Worm (Caenorhabditis elegans) whole organism, L3 larva: Measurements from ENCODE around the gene T27A10.6.

Experiments
- R02D3.7 ChIP-seq: fragments of 150-350 bp; optimal IDR thresholded peaks from 2 replicates; lab custom pipeline; 2014; ENCODE audit warnings: missing biosample characterization, missing genetic modification characterization
- ZK546.5 ChIP-seq: sonication (generic microtip); optimal IDR thresholded peaks from 2 replicates; lab custom pipeline; 2017; ENCODE audit warnings: missing biosample characterization, missing genetic modification characterization
- aly-2 ChIP-seq: fragments of 150-350 bp; optimal IDR thresholded peaks from 2 replicates; lab custom pipeline; 2014; ENCODE audit warnings: missing biosample characterization, missing genetic modification characterization
- ama-1 ChIP-seq: fragments of 150-350 bp; optimal IDR thresholded peaks from 2 replicates; lab custom pipeline; 2018
- ceh-16 ChIP-seq: sonication (generic microtip); optimal IDR thresholded peaks from 2 replicates; lab custom pipeline; 2017; ENCODE audit warnings: missing biosample characterization, missing genetic modification characterization
- ceh-28 ChIP-seq: fragments of 150-350 bp; optimal IDR thresholded peaks from 2 replicates; lab custom pipeline; 2014; ENCODE audit warnings: missing biosample characterization, missing genetic modification reagents, missing genetic modification characterization
- ceh-82 ChIP-seq: fragments of 150-350 bp; optimal IDR thresholded peaks from 2 replicates; lab custom pipeline; 2014; ENCODE audit warnings: missing biosample characterization, missing genetic modification characterization
- ceh-9 ChIP-seq: sonication (generic microtip); optimal IDR thresholded peaks from 2 replicates; lab custom pipeline; 2018; ENCODE audit warnings: missing biosample characterization, missing genetic modification characterization
- daf-12 ChIP-seq: fragments of 150-350 bp; optimal IDR thresholded peaks from 2 replicates; lab custom pipeline; 2014; ENCODE audit warnings: missing biosample characterization, missing genetic modification reagents, missing genetic modification characterization
- egl-27 ChIP-seq: sonication (generic microtip); optimal IDR thresholded peaks from 4 replicates; lab custom pipeline; 2017; ENCODE audit warnings: missing biosample characterization, missing genetic modification reagents, missing genetic modification characterization
- egl-5 ChIP-seq: fragments of 150-350 bp; optimal IDR thresholded peaks from 2 replicates; lab custom pipeline; 2017; ENCODE audit warnings: missing biosample characterization, missing genetic modification reagents, missing genetic modification characterization, inconsistent platforms
- elt-1 ChIP-seq: fragments of 150-350 bp; optimal IDR thresholded peaks from 2 replicates; lab custom pipeline; 2014; ENCODE audit warnings: missing biosample characterization, missing genetic modification characterization
- elt-2 ChIP-seq: sonication (generic microtip); optimal IDR thresholded peaks from 2 replicates; lab custom pipeline; 2016; ENCODE audit warnings: missing genetic modification reagents, mild to moderate bottlenecking, missing genetic modification characterization, missing compliant biosample characterization
- elt-3 ChIP-seq, 3 experiments: fragments of 150-350 bp in 1 of 3; sonication (generic microtip) in 2 of 3; optimal IDR thresholded peaks; 2 replicates in 2 of 3; 4 replicates in 1 of 3; lab custom pipeline; 2014 to 2017; ENCODE audit warnings: missing biosample characterization in 3 of 3, missing genetic modification characterization in 3 of 3
- eor-1 ChIP-seq, 2 experiments: fragments of 150-350 bp; optimal IDR thresholded peaks; 2 replicates each; lab custom pipeline; 2014 to 2018; ENCODE audit warnings: missing biosample characterization in 2 of 2, missing genetic modification characterization in 2 of 2
- fkh-10 ChIP-seq: sonication (generic microtip); optimal IDR thresholded peaks from 2 replicates; lab custom pipeline; 2017; ENCODE audit warnings: missing biosample characterization, missing genetic modification reagents, missing genetic modification characterization
- fkh-2 ChIP-seq: fragments of 150-350 bp; optimal IDR thresholded peaks from 2 replicates; lab custom pipeline; 2014; ENCODE audit warnings: missing biosample characterization, missing genetic modification reagents, missing genetic modification characterization
- fos-1 ChIP-seq: fragments of 150-350 bp; optimal IDR thresholded peaks from 2 replicates; lab custom pipeline; 2014; ENCODE audit warnings: missing biosample characterization, missing genetic modification characterization
- hmg-11 ChIP-seq: sonication (generic microtip); optimal IDR thresholded peaks from 2 replicates; lab custom pipeline; 2016; ENCODE audit warnings: missing genetic modification characterization, missing compliant biosample characterization
- jun-1 ChIP-seq: fragments of 150-350 bp; optimal IDR thresholded peaks from 2 replicates; lab custom pipeline; 2014; ENCODE audit warnings: missing biosample characterization, missing genetic modification reagents, missing genetic modification characterization
- lin-15B ChIP-seq: fragments of 150-350 bp; optimal IDR thresholded peaks from 2 replicates; lab custom pipeline; 2014; ENCODE audit warnings: missing biosample characterization, missing genetic modification characterization
- lin-39 ChIP-seq: fragments of 150-350 bp; optimal IDR thresholded peaks from 2 replicates; lab custom pipeline; 2018; ENCODE audit warnings: missing biosample characterization, missing genetic modification reagents, missing genetic modification characterization
- lsy-12 ChIP-seq: sonication (generic microtip); optimal IDR thresholded peaks from 2 replicates; lab custom pipeline; 2016; ENCODE audit warnings: mild to moderate bottlenecking, missing genetic modification characterization, missing compliant biosample characterization
- mdl-1 ChIP-seq: fragments of 150-350 bp; optimal IDR thresholded peaks from 2 replicates; lab custom pipeline; 2014; ENCODE audit warnings: missing biosample characterization, missing genetic modification characterization
- mml-1 ChIP-seq: fragments of 150-350 bp; sonication (generic microtip); optimal IDR thresholded peaks from 3 replicates; lab custom pipeline; 2014; ENCODE audit warnings: missing biosample characterization, missing genetic modification characterization
- nfya-1 ChIP-seq: sonication (generic microtip); optimal IDR thresholded peaks from 2 replicates; lab custom pipeline; 2017; ENCODE audit warnings: missing genetic modification characterization, mild to moderate bottlenecking, missing compliant biosample characterization, antibody characterized with exemption, moderate library complexity; ENCODE audit not compliant: insufficient read depth
- nhr-12 ChIP-seq: fragments of 150-350 bp; optimal IDR thresholded peaks from 2 replicates; lab custom pipeline; 2014; ENCODE audit warnings: missing biosample characterization, missing genetic modification characterization
- nhr-23 ChIP-seq: fragments of 150-350 bp; optimal IDR thresholded peaks from 2 replicates; lab custom pipeline; 2014; ENCODE audit warnings: missing biosample characterization, missing genetic modification reagents, missing genetic modification characterization
- nhr-237 ChIP-seq: fragments of 150-350 bp; optimal IDR thresholded peaks from 2 replicates; lab custom pipeline; 2014; ENCODE audit warnings: missing biosample characterization, missing genetic modification characterization
- nhr-25 ChIP-seq: sonication (generic microtip); optimal IDR thresholded peaks from 2 replicates; lab custom pipeline; 2017; ENCODE audit warnings: missing biosample characterization, missing genetic modification characterization
- nhr-28 ChIP-seq: fragments of 150-350 bp; optimal IDR thresholded peaks from 2 replicates; lab custom pipeline; 2014; ENCODE audit warnings: missing biosample characterization, missing genetic modification characterization
- nhr-43 ChIP-seq: sonication (generic microtip); optimal IDR thresholded peaks from 2 replicates; lab custom pipeline; 2016; ENCODE audit warnings: mild to moderate bottlenecking, missing genetic modification characterization, missing compliant biosample characterization; ENCODE audit not compliant: poor library complexity, severe bottlenecking
- nhr-67 ChIP-seq: fragments of 150-350 bp; optimal IDR thresholded peaks from 2 replicates; lab custom pipeline; 2014; ENCODE audit warnings: missing biosample characterization, missing genetic modification characterization
- nhr-76 ChIP-seq: fragments of 150-350 bp; sonication (generic microtip); optimal IDR thresholded peaks from 5 replicates; lab custom pipeline; 2014; ENCODE audit warnings: missing biosample characterization, missing genetic modification characterization
- nhr-77 ChIP-seq: fragments of 150-350 bp; optimal IDR thresholded peaks from 2 replicates; lab custom pipeline; 2014; ENCODE audit warnings: missing biosample characterization, missing genetic modification characterization
- pha-4 ChIP-seq: fragments of 150-350 bp; optimal IDR thresholded peaks from 2 replicates; lab custom pipeline; 2014; ENCODE audit warnings: missing biosample characterization, missing genetic modification reagents, missing genetic modification characterization
- sea-2 ChIP-seq: fragments of 150-350 bp; sonication (generic microtip); optimal IDR thresholded peaks from 4 replicates; lab custom pipeline; 2014; ENCODE audit warnings: missing biosample characterization, missing genetic modification reagents, missing genetic modification characterization
- skn-1 ChIP-seq: fragments of 150-350 bp; optimal IDR thresholded peaks from 2 replicates; lab custom pipeline; 2014; ENCODE audit warnings: missing biosample characterization, missing genetic modification characterization
- snpc-4 ChIP-seq: fragments of 150-350 bp; optimal IDR thresholded peaks from 2 replicates; lab custom pipeline; 2014; ENCODE audit warnings: missing biosample characterization, missing genetic modification characterization
- unc-39 ChIP-seq: sonication (generic microtip); optimal IDR thresholded peaks from 4 replicates; lab custom pipeline; 2017; ENCODE audit warnings: missing biosample characterization, missing genetic modification characterization
- unc-62 ChIP-seq: fragments of 150-350 bp; sonication (generic microtip); optimal IDR thresholded peaks from 4 replicates; lab custom pipeline; 2014; ENCODE audit warnings: missing biosample characterization, missing genetic modification reagents, missing genetic modification characterization
- zag-1 ChIP-seq: fragments of 150-350 bp; optimal IDR thresholded peaks from 2 replicates; lab custom pipeline; 2014; ENCODE audit warnings: missing biosample characterization, missing genetic modification characterization
- ztf-4 ChIP-seq: fragments of 150-350 bp; optimal IDR thresholded peaks from 2 replicates; lab custom pipeline; 2014; ENCODE audit warnings: missing biosample characterization, missing genetic modification characterization

T27A10.6 gene

ce11 chrX:3540861-3541260, 55.3 kb downstream of the T27A10.6 start:
- TF ChIP-seq nhr-25 (peak; percentile 72), ceh-28 (tag; lab: Kevin White, UChicago) (no peak), elt-2 (tag; lab: Kevin White, UChicago) (peak; percentile 12), nhr-76 (no peak), nhr-67 (tag; lab: Kevin White, UChicago) (no peak), fkh-10 (no peak), jun-1 (tag; lab: Kevin White, UChicago) (no peak), zag-1 (tag; lab: Kevin White, UChicago) (no peak), sea-2 (GFP tag; lab: Kevin White, UChicago) (no peak), unc-62 (GFP tag; lab: Kevin White, UChicago) (no peak), eor-1 (tag; optimal IDR thresholded peaks at IDR 0.05; lab: Kevin White, UChicago) (no peak), nhr-28 (tag; lab: Kevin White, UChicago) (no peak), lin-39 (tag; lab: Kevin White, UChicago) (peak; percentile 86), lin-15B (no peak), nhr-77 (no peak), lsy-12 (tag; lab: Kevin White, UChicago) (no peak), ZK546.5 (tag; lab: Kevin White, UChicago) (no peak), ceh-16 (no peak), nfya-1 (tag; lab: Kevin White, UChicago) (peak; percentile 55), snpc-4 (tag; lab: Kevin White, UChicago) (peak; percentile 18), R02D3.7 (no peak), nhr-12 (tag; lab: Kevin White, UChicago) (no peak), egl-27 (no peak), hmg-11 (tag; lab: Kevin White, UChicago) (peak; percentile 34), ceh-9 (tag; lab: Kevin White, UChicago) (no peak), nhr-43 (tag; lab: Kevin White, UChicago) (no peak), unc-39 (tag; lab: Kevin White, UChicago) (no peak), fkh-2 (tag; lab: Kevin White, UChicago) (no peak), ceh-82 (tag; lab: Kevin White, UChicago) (no peak), skn-1 (no peak), ztf-4 (no peak), daf-12 (no peak), nhr-237 (no peak), ama-1 (peak; percentile 61), egl-5 (tag; lab: Kevin White, UChicago) (peak; percentile 61), elt-3 (tag; optimal IDR thresholded peaks at IDR 0.05; lab: Kevin White, UChicago) (no peak), mdl-1 (tag; lab: Kevin White, UChicago) (no peak), elt-1 (tag; lab: Kevin White, UChicago) (no peak), nhr-23 (tag; lab: Kevin White, UChicago) (peak; percentile 62), mml-1 (tag; lab: Kevin White, UChicago) (no peak), aly-2 (tag; lab: Kevin White, UChicago) (no peak), fos-1 (tag; lab: Kevin White, UChicago) (no peak), pha-4 (tag; lab: Kevin White, UChicago) (peak; percentile 58)
